Worm (Caenorhabditis elegans): ENCODE data around the gene M03A1.3.

The M03A1.3 gene

DNA sequence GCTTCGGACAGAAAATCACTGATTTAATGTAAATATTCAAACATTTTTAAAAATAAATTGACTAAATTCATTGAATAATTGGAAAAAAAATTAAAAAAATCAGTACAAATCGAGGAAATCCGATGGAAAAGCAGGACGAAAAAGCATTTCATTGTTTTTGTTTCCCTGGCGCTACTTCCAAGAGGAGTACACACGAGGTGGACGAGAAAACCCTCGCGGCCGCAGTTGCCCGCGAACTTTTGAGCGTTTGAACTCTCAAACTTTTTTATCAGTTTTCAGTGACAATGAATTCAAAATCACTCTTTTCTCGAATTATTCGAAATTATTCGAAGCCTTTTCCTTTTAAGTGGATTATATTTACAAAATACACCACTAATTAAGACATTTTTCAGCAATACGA lies 45.4 kb downstream of the M03A1.3 start, which contains the start of gene F35D11.4 (continued):
- TF ChIP-seq ceh-28 (tag; optimal IDR thresholded peaks at IDR 0.05): peak; percentile 13

- TF ChIP-seq nhr-12 (tag; optimal IDR thresholded peaks at IDR 0.05): no peak
- TF ChIP-seq lsy-12 (tag; optimal IDR thresholded peaks at IDR 0.05): no peak
- no peak for TF ChIP-seq egl-5 (tag; optimal IDR thresholded peaks at IDR 0.05)
- TF ChIP-seq jun-1 (tag; optimal IDR thresholded peaks at IDR 0.05): peak; percentile 50
- no peak for TF ChIP-seq mdl-1 (tag; optimal IDR thresholded peaks at IDR 0.05)
- no peak for TF ChIP-seq fkh-10 (GFP tag; optimal IDR thresholded peaks at IDR 0.05)
- TF ChIP-seq fkh-2 (tag; optimal IDR thresholded peaks at IDR 0.05): no peak
- no peak for TF ChIP-seq daf-12 (tag; optimal IDR thresholded peaks at IDR 0.05)
- no peak for TF ChIP-seq lin-15B (tag; optimal IDR thresholded peaks at IDR 0.05)
- peak; percentile 31 for TF ChIP-seq ceh-28 (tag; optimal IDR thresholded peaks at IDR 0.05)
- no peak for TF ChIP-seq aly-2 (tag; optimal IDR thresholded peaks at IDR 0.05)
- TF ChIP-seq elt-3 (tag; optimal IDR thresholded peaks at IDR 0.05): no peak
- no peak for TF ChIP-seq nhr-28 (tag; optimal IDR thresholded peaks at IDR 0.05)
- no peak for TF ChIP-seq nhr-25 (tag; optimal IDR thresholded peaks at IDR 0.05)
- TF ChIP-seq ztf-4 (tag; optimal IDR thresholded peaks at IDR 0.05): no peak
- TF ChIP-seq nhr-67 (tag; optimal IDR thresholded peaks at IDR 0.05): no peak
- peak; percentile 93 for TF ChIP-seq elt-2 (tag; optimal IDR thresholded peaks at IDR 0.05)
- TF ChIP-seq pqm-1 (tag; optimal IDR thresholded peaks at IDR 0.05): peak; percentile 97
- no peak for TF ChIP-seq nfya-1 (tag; optimal IDR thresholded peaks at IDR 0.05; ENCODE audit: insufficient read depth)
- peak; percentile 54 for TF ChIP-seq pha-4 (tag; optimal IDR thresholded peaks at IDR 0.05)
- TF ChIP-seq sea-2 (GFP tag; optimal IDR thresholded peaks at IDR 0.05): no peak
- no peak for TF ChIP-seq tbx-2 (tag; optimal IDR thresholded peaks at IDR 0.05)
These were observed 46.6 kb downstream of the M03A1.3 start for ce11 chrII:4604149-4604548.

ce11 chrII:4604680-4605079 lies 47.1 kb downstream of the M03A1.3 start:
- TF ChIP-seq egl-27 (tag; optimal IDR thresholded peaks at IDR 0.05) (no peak), ceh-9 (tag; optimal IDR thresholded peaks at IDR 0.05) (no peak), unc-62 (GFP tag; optimal IDR thresholded peaks at IDR 0.05) (no peak), sea-2 (GFP tag; optimal IDR thresholded peaks at IDR 0.05) (no peak), nhr-76 (tag; optimal IDR thresholded peaks at IDR 0.05) (no peak)

DNA sequence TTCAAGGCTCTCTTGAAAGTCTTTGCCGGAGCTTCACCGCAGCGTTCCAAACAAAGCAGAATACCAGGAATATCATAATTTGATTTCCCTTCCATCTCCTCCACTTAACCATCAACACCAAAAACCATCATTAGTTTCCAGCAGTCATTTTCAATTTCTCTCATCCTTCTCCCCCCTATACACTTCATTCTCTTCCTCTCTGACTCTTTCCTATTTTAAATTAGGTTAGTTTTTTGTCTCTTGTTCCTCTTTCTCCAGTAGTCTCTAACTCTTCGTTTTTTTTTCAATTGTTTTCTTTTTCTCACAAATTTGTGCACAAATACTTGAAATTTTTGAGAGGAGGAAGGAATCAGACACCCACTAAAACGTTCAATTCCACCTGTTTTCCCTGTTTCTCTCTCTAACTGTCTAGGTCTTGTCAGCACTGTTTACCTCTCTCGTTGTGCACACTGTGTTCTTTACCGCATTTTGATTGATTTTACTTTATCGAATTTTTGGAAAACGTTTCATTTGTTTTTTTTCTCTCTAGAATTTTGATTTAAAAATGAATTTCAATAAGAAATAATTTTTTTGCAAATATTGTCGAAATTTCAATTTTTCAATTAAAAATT lies 49.2 kb downstream of the M03A1.3 start:
- no peak for TF ChIP-seq ama-1 (optimal IDR thresholded peaks at IDR 0.05)
- TF ChIP-seq hmg-11 (tag; optimal IDR thresholded peaks at IDR 0.05): no peak
- TF ChIP-seq ceh-28 (tag; optimal IDR thresholded peaks at IDR 0.05): no peak
- peak; percentile 40 for TF ChIP-seq pqm-1 (tag; optimal IDR thresholded peaks at IDR 0.05)
- TF ChIP-seq unc-62 (GFP tag; optimal IDR thresholded peaks at IDR 0.05): no peak
- TF ChIP-seq ZK546.5 (tag; optimal IDR thresholded peaks at IDR 0.05): no peak
- TF ChIP-seq sea-2 (GFP tag; optimal IDR thresholded peaks at IDR 0.05): no peak
- peak; percentile 37 for TF ChIP-seq elt-2 (tag; optimal IDR thresholded peaks at IDR 0.05)
- TF ChIP-seq nhr-25 (tag; optimal IDR thresholded peaks at IDR 0.05): no peak
- TF ChIP-seq nfya-1 (tag; optimal IDR thresholded peaks at IDR 0.05; ENCODE audit: insufficient read depth): no peak
- TF ChIP-seq pha-4 (tag; optimal IDR thresholded peaks at IDR 0.05): peak; percentile 79
- peak; percentile 87 for TF ChIP-seq fkh-10 (GFP tag; optimal IDR thresholded peaks at IDR 0.05)

- TF ChIP-seq fkh-2 (tag; optimal IDR thresholded peaks at IDR 0.05): no peak
- peak; percentile 63 for TF ChIP-seq fkh-10 (GFP tag; optimal IDR thresholded peaks at IDR 0.05)
These were observed 50.5 kb downstream of the M03A1.3 start, which contains the start of gene F35D11.3 for ce11 chrII:4608073-4608472. F35D11.3 (plus strand) TSS chrII:4608372.
